Worm (Caenorhabditis elegans) whole organism, L4 larva: Measurements from ENCODE around the gene R04F11.2.
A peak's percentile ranks its signal among the peaks of the same experiment; 100 is the strongest.

Source experiments
- F44E2.7 ChIP-seq: fragments of 200-800 bp; sonication (Bioruptor generic); IDR thresholded peaks from 2 replicates; pipeline ENCODE4 v2.1.2; 2022; ENCODE audit warnings: missing genetic modification characterization, missing compliant biosample characterization
- R02D3.7 ChIP-seq: fragments of 150-350 bp; sonication (generic microtip); optimal IDR thresholded peaks from 3 replicates; lab custom pipeline; 2014; ENCODE audit warnings: missing biosample characterization, missing genetic modification characterization
- T20F7.1 ChIP-seq: fragments of 200-800 bp; sonication (Bioruptor generic); optimal IDR thresholded peaks from 2 replicates; lab custom pipeline; 2018; ENCODE audit warnings: mild to moderate bottlenecking, missing genetic modification characterization, missing compliant biosample characterization
- T26A8.4 ChIP-seq: fragments of 200-800 bp; sonication (Bioruptor generic); IDR thresholded peaks from 2 replicates; pipeline ENCODE4 v1.3.6; 2022; ENCODE audit warnings: missing genetic modification characterization, missing compliant biosample characterization
- ama-1 ChIP-seq: fragments of 150-350 bp; optimal IDR thresholded peaks from 2 replicates; lab custom pipeline; 2014; ENCODE audit warnings: inconsistent platforms, mixed read lengths
- ceh-32 ChIP-seq: sonication (generic microtip); optimal IDR thresholded peaks from 2 replicates; lab custom pipeline; 2016; ENCODE audit warnings: mild to moderate bottlenecking, missing genetic modification characterization, missing compliant biosample characterization; ENCODE audit not compliant: poor library complexity
- ceh-62 ChIP-seq: sonication (generic microtip); optimal IDR thresholded peaks from 2 replicates; lab custom pipeline; 2017; ENCODE audit warnings: missing biosample characterization, missing genetic modification characterization
- daf-12 ChIP-seq: fragments of 150-350 bp; optimal IDR thresholded peaks from 2 replicates; lab custom pipeline; 2014; ENCODE audit warnings: missing biosample characterization, missing genetic modification reagents, missing genetic modification characterization
- daf-19 ChIP-seq: fragments of 200-800 bp; sonication (Bioruptor generic); conservative IDR thresholded peaks from 2 replicates; pipeline ENCODE4 v1.3.6; 2022; ENCODE audit warnings: missing genetic modification characterization, missing compliant biosample characterization
- dmd-9 ChIP-seq: fragments of 200-800 bp; sonication (Bioruptor generic); IDR thresholded peaks from 2 replicates; pipeline ENCODE4 v1.3.6; 2022; ENCODE audit warnings: missing genetic modification reagents, missing genetic modification characterization, missing compliant biosample characterization
- dpl-1 ChIP-seq: fragments of 150-350 bp; optimal IDR thresholded peaks from 2 replicates; lab custom pipeline; 2014; ENCODE audit warnings: missing biosample characterization, missing genetic modification reagents, missing genetic modification characterization
- duxl-1 ChIP-seq: sonication (generic microtip); optimal IDR thresholded peaks from 2 replicates; lab custom pipeline; 2016; ENCODE audit warnings: mild to moderate bottlenecking, missing genetic modification characterization, moderate library complexity, missing compliant biosample characterization; ENCODE audit not compliant: poor library complexity
- egl-27 ChIP-seq: sonication (generic microtip); optimal IDR thresholded peaks from 3 replicates; lab custom pipeline; 2017; ENCODE audit warnings: missing biosample characterization, missing genetic modification reagents, missing genetic modification characterization
- egl-43 ChIP-seq: fragments of 200-800 bp; sonication (Bioruptor generic); IDR thresholded peaks from 2 replicates; pipeline ENCODE4 v1.3.6; 2022; ENCODE audit warnings: missing genetic modification reagents, missing genetic modification characterization, missing compliant biosample characterization
- hlh-11 ChIP-seq: fragments of 200-800 bp; sonication (Bioruptor generic); optimal IDR thresholded peaks from 2 replicates; lab custom pipeline; 2018; ENCODE audit warnings: mild to moderate bottlenecking, missing genetic modification characterization, missing compliant biosample characterization
- hmg-1.1 ChIP-seq: fragments of 200-800 bp; sonication (Bioruptor generic); IDR thresholded peaks from 2 replicates; pipeline ENCODE4 v1.3.6; 2022; ENCODE audit warnings: missing genetic modification reagents, missing genetic modification characterization, missing compliant biosample characterization
- jun-1 ChIP-seq: fragments of 150-350 bp; optimal IDR thresholded peaks from 2 replicates; lab custom pipeline; 2014; ENCODE audit warnings: missing biosample characterization, missing genetic modification reagents, missing genetic modification characterization
- lim-7 ChIP-seq: fragments of 200-800 bp; sonication (Bioruptor generic); IDR thresholded peaks from 2 replicates; pipeline ENCODE4 v1.3.6; 2022; ENCODE audit warnings: missing genetic modification characterization, missing compliant biosample characterization
- lin-13 ChIP-seq: fragments of 150-350 bp; optimal IDR thresholded peaks from 2 replicates; lab custom pipeline; 2014; ENCODE audit warnings: missing biosample characterization, missing genetic modification reagents, missing genetic modification characterization
- lin-29 ChIP-seq: fragments of 200-800 bp; sonication (Bioruptor generic); IDR thresholded peaks from 2 replicates; pipeline ENCODE4 v1.3.6; 2022; ENCODE audit warnings: missing genetic modification reagents, missing genetic modification characterization, missing compliant biosample characterization
- lin-39 ChIP-seq: fragments of 150-350 bp; optimal IDR thresholded peaks from 2 replicates; lab custom pipeline; 2014; ENCODE audit warnings: missing biosample characterization, missing genetic modification reagents, missing genetic modification characterization
- mxl-3 ChIP-seq: fragments of 200-800 bp; sonication (Bioruptor generic); optimal IDR thresholded peaks from 2 replicates; lab custom pipeline; 2018; ENCODE audit warnings: mild to moderate bottlenecking, missing genetic modification characterization, missing compliant biosample characterization
- nhr-102 ChIP-seq: sonication (generic microtip); optimal IDR thresholded peaks from 2 replicates; lab custom pipeline; 2016; ENCODE audit warnings: mild to moderate bottlenecking, missing genetic modification characterization, moderate library complexity, missing compliant biosample characterization
- nhr-11 ChIP-seq: fragments of 150-350 bp; optimal IDR thresholded peaks from 2 replicates; lab custom pipeline; 2014; ENCODE audit warnings: missing biosample characterization, missing genetic modification characterization
- nhr-237 ChIP-seq: sonication (generic microtip); optimal IDR thresholded peaks from 2 replicates; lab custom pipeline; 2017; ENCODE audit warnings: missing biosample characterization, missing genetic modification characterization
- nhr-25 ChIP-seq: sonication (generic microtip); optimal IDR thresholded peaks from 2 replicates; lab custom pipeline; 2017; ENCODE audit warnings: missing genetic modification characterization, mild to moderate bottlenecking, missing compliant biosample characterization, antibody characterized with exemption, moderate library complexity, borderline replicate concordance; ENCODE audit not compliant: insufficient read depth
- nhr-28 ChIP-seq: fragments of 150-350 bp; optimal IDR thresholded peaks from 2 replicates; lab custom pipeline; 2014; ENCODE audit warnings: missing biosample characterization, missing genetic modification characterization
- nhr-48 ChIP-seq: sonication (generic microtip); optimal IDR thresholded peaks from 2 replicates; lab custom pipeline; 2016; ENCODE audit warnings: mild to moderate bottlenecking, missing genetic modification characterization, missing compliant biosample characterization
- php-3 ChIP-seq: fragments of 200-800 bp; sonication (Bioruptor generic); IDR thresholded peaks from 2 replicates; pipeline ENCODE4 v1.3.6; 2022; ENCODE audit warnings: missing genetic modification reagents, missing genetic modification characterization, missing compliant biosample characterization
- set-16 ChIP-seq: fragments of 200-800 bp; sonication (Bioruptor generic); IDR thresholded peaks from 2 replicates; pipeline ENCODE4 v1.3.6; 2022; ENCODE audit warnings: missing genetic modification reagents, missing genetic modification characterization, missing compliant biosample characterization
- snpc-4 ChIP-seq: fragments of 150-350 bp; optimal IDR thresholded peaks from 2 replicates; lab custom pipeline; 2014; ENCODE audit warnings: missing biosample characterization, missing genetic modification characterization
- spr-1 ChIP-seq: sonication (generic microtip); optimal IDR thresholded peaks from 2 replicates; lab custom pipeline; 2016; ENCODE audit warnings: mild to moderate bottlenecking, missing genetic modification characterization, missing compliant biosample characterization
- unc-62 ChIP-seq, 3 experiments: fragments of 150-350 bp in 1 of 3; sonication (generic microtip); optimal IDR thresholded peaks in 2 of 3; peaks in 1 of 3; 1 replicate in 1 of 3; 2 replicates in 2 of 3; lab custom pipeline; 2014 to 2017; ENCODE audit warnings: missing biosample characterization in 3 of 3, missing genetic modification characterization in 3 of 3, missing genetic modification reagents in 3 of 3, missing genotype in 1 of 3
- vab-7 ChIP-seq: fragments of 200-800 bp; sonication (Bioruptor generic); IDR thresholded peaks from 2 replicates; pipeline ENCODE4 v1.3.6; 2022; ENCODE audit warnings: missing genetic modification reagents, missing genetic modification characterization, missing compliant biosample characterization
- zag-1 ChIP-seq: fragments of 150-350 bp; optimal IDR thresholded peaks from 2 replicates; lab custom pipeline; 2014; ENCODE audit warnings: missing biosample characterization, missing genetic modification characterization
- zfp-3 ChIP-seq: fragments of 200-800 bp; sonication (Bioruptor generic); conservative IDR thresholded peaks from 2 replicates; pipeline ENCODE4 v1.3.6; 2022; ENCODE audit warnings: missing genetic modification reagents, missing genetic modification characterization, missing compliant biosample characterization

Gene R04F11.2

ce11 chrV:12354193-12354830, 36.1 kb downstream of the R04F11.2 start:
- TF ChIP-seq vab-7 (GFP tag; lab: Robert Waterston, UW), result no peak
- TF ChIP-seq php-3 (GFP tag; lab: Robert Waterston, UW), result 0 out of 2 replicates have a peak, but pooled peaks have one; percentile 51
- TF ChIP-seq lim-7 (GFP tag; lab: Robert Waterston, UW), result no peak
- peak; percentile 76 for TF ChIP-seq hlh-11 (tag; lab: Kevin White, UChicago)
- TF ChIP-seq T26A8.4 (GFP tag; lab: Robert Waterston, UW), result peak; percentile 49; the same call in 1 of the 2 replicates
- TF ChIP-seq lin-29 (GFP tag; lab: Robert Waterston, UW), result 0 out of 2 replicates have a peak, but pooled peaks have one; percentile 8
- peak; percentile 43 for TF ChIP-seq nhr-28 (tag; lab: Kevin White, UChicago)
- TF ChIP-seq unc-62 (GFP tag; optimal IDR thresholded peaks at IDR 0.05 in 1 of 2; lab: Kevin White, UChicago), result no peak
- TF ChIP-seq unc-62 (tag; optimal IDR thresholded peaks at IDR 0.05; lab: Kevin White, UChicago), result no peak
- peak; percentile 54 for TF ChIP-seq nhr-48
- peak; percentile 39 for TF ChIP-seq spr-1
- no peak for TF ChIP-seq hmg-1.1
- no peak for TF ChIP-seq ceh-62 (tag; lab: Kevin White, UChicago)
- peak; percentile 10 for TF ChIP-seq mxl-3
- peak; percentile 9 for TF ChIP-seq duxl-1 (tag; lab: Kevin White, UChicago)
- peak; percentile 41 for TF ChIP-seq ama-1 (lab: Kevin White, UChicago)

- TF ChIP-seq ceh-32 (tag; lab: Kevin White, UChicago) (no peak), lin-39 (tag; lab: Kevin White, UChicago) (no peak)
- TF ChIP-seq, all 104 proteins: peak for 0
Measured at ce11 chrV:12357632-12358031, 39.5 kb downstream of the R04F11.2 start.

- no peak for TF ChIP-seq dpl-1 (GFP tag; lab: Kevin White, UChicago)
- no peak for TF ChIP-seq snpc-4 (tag; lab: Kevin White, UChicago)
- no peak for TF ChIP-seq egl-27 (tag; lab: Kevin White, UChicago)
- TF ChIP-seq nhr-28 (tag; lab: Kevin White, UChicago), result no peak
- TF ChIP-seq R02D3.7, result no peak
- no peak for TF ChIP-seq F44E2.7 (GFP tag; lab: Robert Waterston, UW)
- no peak for TF ChIP-seq daf-12 (tag; lab: Kevin White, UChicago)
- no peak for TF ChIP-seq lin-13 (GFP tag; lab: Kevin White, UChicago)
- no peak for TF ChIP-seq nhr-25 (tag; lab: Kevin White, UChicago)
- no peak for TF ChIP-seq dmd-9 (GFP tag; lab: Robert Waterston, UW)
- no peak for TF ChIP-seq nhr-102
- no peak for TF ChIP-seq daf-19 (GFP tag; lab: Robert Waterston, UW)
- no peak for TF ChIP-seq nhr-237 (tag; lab: Kevin White, UChicago)
- no peak for TF ChIP-seq egl-43 (GFP tag; lab: Robert Waterston, UW)
- no peak for TF ChIP-seq zag-1 (tag; lab: Kevin White, UChicago)
- TF ChIP-seq set-16 (GFP tag; lab: Robert Waterston, UW), result no peak
Measured at ce11 chrV:12358347-12358746, 40.2 kb downstream of the R04F11.2 start, which contains the start of gene F23H12.5. F23H12.5 (plus strand) TSS chrV:12358647.

- no peak for TF ChIP-seq jun-1
- no peak for TF ChIP-seq zfp-3 (GFP tag; lab: Robert Waterston, UW)
- no peak for TF ChIP-seq T20F7.1 (GFP tag; lab: Kevin White, UChicago)
- no peak for TF ChIP-seq unc-62 (GFP tag; optimal IDR thresholded peaks at IDR 0.05 in 1 of 2; lab: Kevin White, UChicago)
- TF ChIP-seq unc-62 (tag; optimal IDR thresholded peaks at IDR 0.05; lab: Kevin White, UChicago), result no peak
- no peak for TF ChIP-seq lin-39 (tag; lab: Kevin White, UChicago)
- TF ChIP-seq hlh-11 (tag; lab: Kevin White, UChicago), result no peak
- no peak for TF ChIP-seq nhr-11 (tag; lab: Kevin White, UChicago)
- TF ChIP-seq nhr-48, result no peak
- no peak for TF ChIP-seq hmg-1.1
Measured at ce11 chrV:12361644-12362043, 43.5 kb downstream of the R04F11.2 start, which contains the start of gene fipr-1. fipr-1 (minus strand) TSS chrV:12361744.
